Worm (Caenorhabditis elegans): Measurements from ENCODE around the gene C32D5.12.

C32D5.12 gene

ce11 chrII:6349968-6350367 is 8.8 kb downstream of the C32D5.12 start:
- TF ChIP-seq ref-2 (tag; optimal IDR thresholded peaks at IDR 0.05), result no peak
- no peak for TF ChIP-seq tbx-2 (tag; optimal IDR thresholded peaks at IDR 0.05)
- no peak for TF ChIP-seq T23F11.4 (GFP tag; optimal IDR thresholded peaks at IDR 0.05)
- TF ChIP-seq odd-2 (tag; optimal IDR thresholded peaks at IDR 0.05), result no peak
- TF ChIP-seq ceh-22 (tag; optimal IDR thresholded peaks at IDR 0.05), result no peak
- TF ChIP-seq ttx-3 (tag; optimal IDR thresholded peaks at IDR 0.05), result no peak
- TF ChIP-seq pqm-1 (tag; optimal IDR thresholded peaks at IDR 0.05), result no peak

ce11 chrII:6348360-6348759 is 10.4 kb downstream of the C32D5.12 start:
- no peak for TF ChIP-seq hlh-6 (tag; optimal IDR thresholded peaks at IDR 0.05)
- peak; percentile 27 for TF ChIP-seq F13H6.1 (tag; optimal IDR thresholded peaks at IDR 0.05)
- peak; percentile 90 for TF ChIP-seq unc-55 (GFP tag; optimal IDR thresholded peaks at IDR 0.05)
- peak; percentile 34 for TF ChIP-seq pqm-1 (tag; optimal IDR thresholded peaks at IDR 0.05)
- TF ChIP-seq ceh-14 (tag; optimal IDR thresholded peaks at IDR 0.05), result peak; percentile 8
- peak; percentile 90 for TF ChIP-seq nfya-1 (tag; optimal IDR thresholded peaks at IDR 0.05)
- TF ChIP-seq eyg-1 (tag; optimal IDR thresholded peaks at IDR 0.05), result no peak
- no peak for TF ChIP-seq odd-2 (tag; optimal IDR thresholded peaks at IDR 0.05)
- TF ChIP-seq pax-1 (tag; optimal IDR thresholded peaks at IDR 0.05), result no peak
- peak; percentile 58 for TF ChIP-seq ceh-2 (tag; optimal IDR thresholded peaks at IDR 0.05)
- no peak for TF ChIP-seq ceh-19 (GFP tag; optimal IDR thresholded peaks at IDR 0.05)
- TF ChIP-seq ceh-24 (tag; optimal IDR thresholded peaks at IDR 0.05), result no peak
- TF ChIP-seq ets-4 (tag; optimal IDR thresholded peaks at IDR 0.05), result peak; percentile 62
- peak; percentile 63 for TF ChIP-seq ceh-34 (tag; optimal IDR thresholded peaks at IDR 0.05)
- TF ChIP-seq K09A11.1 (tag; optimal IDR thresholded peaks at IDR 0.05; ENCODE audit: insufficient read depth), result peak; percentile 23
- peak; percentile 71 for TF ChIP-seq tbx-2 (tag; optimal IDR thresholded peaks at IDR 0.05)
- peak; percentile 36 for TF ChIP-seq hlh-8 (tag; optimal IDR thresholded peaks at IDR 0.05)
- TF ChIP-seq ceh-45 (GFP tag; IDR thresholded peaks at IDR 0.05), result no peak
- TF ChIP-seq hlh-15 (tag; optimal IDR thresholded peaks at IDR 0.05), result no peak
- peak; percentile 37 for TF ChIP-seq unc-42 (tag; optimal IDR thresholded peaks at IDR 0.05)
- no peak for TF ChIP-seq C38D4.7 (GFP tag; optimal IDR thresholded peaks at IDR 0.05)
- no peak for TF ChIP-seq pha-2 (tag; optimal IDR thresholded peaks at IDR 0.05)
- TF ChIP-seq pros-1 (tag; optimal IDR thresholded peaks at IDR 0.05), result peak; percentile 51
- TF ChIP-seq rnt-1 (tag; optimal IDR thresholded peaks at IDR 0.05), result peak; percentile 36
- TF ChIP-seq sox-4 (tag; optimal IDR thresholded peaks at IDR 0.05), result no peak
- peak; percentile 74 for TF ChIP-seq ref-2 (tag; optimal IDR thresholded peaks at IDR 0.05)
- TF ChIP-seq ceh-9 (tag; optimal IDR thresholded peaks at IDR 0.05), result no peak
- TF ChIP-seq unc-86 (tag; optimal IDR thresholded peaks at IDR 0.05), result no peak
- no peak for TF ChIP-seq sox-2 (GFP tag; IDR thresholded peaks at IDR 0.05)
- TF ChIP-seq hlh-30 (tag; optimal IDR thresholded peaks at IDR 0.05; ENCODE audit: insufficient read depth), result peak; percentile 99
- TF ChIP-seq lin-11 (tag; optimal IDR thresholded peaks at IDR 0.05), result peak; percentile 6
- no peak for TF ChIP-seq ztf-16 (tag; optimal IDR thresholded peaks at IDR 0.05)
- TF ChIP-seq ceh-18 (tag; optimal IDR thresholded peaks at IDR 0.05), result peak; percentile 78
- TF ChIP-seq syd-9 (tag; optimal IDR thresholded peaks at IDR 0.05), result no peak
- TF ChIP-seq tbx-7 (tag; optimal IDR thresholded peaks at IDR 0.05), result no peak
- peak; percentile 72 for TF ChIP-seq ama-1 (optimal IDR thresholded peaks at IDR 0.05)
- no peak for TF ChIP-seq npax-4 (tag; optimal IDR thresholded peaks at IDR 0.05)
- TF ChIP-seq ttx-3 (tag; optimal IDR thresholded peaks at IDR 0.05), result no peak
- peak; percentile 42 for TF ChIP-seq dve-1 (tag; optimal IDR thresholded peaks at IDR 0.05)
- TF ChIP-seq Y22D7AL.16 (tag; optimal IDR thresholded peaks at IDR 0.05), result no peak
- peak; percentile 18 for TF ChIP-seq ceh-30 (tag; optimal IDR thresholded peaks at IDR 0.05)
- no peak for TF ChIP-seq gmeb-2 (tag; optimal IDR thresholded peaks at IDR 0.05)
- TF ChIP-seq ceh-31 (tag; optimal IDR thresholded peaks at IDR 0.05), result peak; percentile 75
- TF ChIP-seq C08G9.2 (tag; optimal IDR thresholded peaks at IDR 0.05), result peak; percentile 8
